Worm (Caenorhabditis elegans) whole organism, L1 larva: Measurements from ENCODE around the gene K08D12.8.
A peak's percentile ranks its signal among the peaks of the same experiment; 100 is the strongest.

Experiments used
- C04F5.9 ChIP-seq: sonication (generic microtip); optimal IDR thresholded peaks from 2 replicates; lab custom pipeline; 2016; ENCODE audit warnings: missing genetic modification characterization, missing compliant biosample characterization
- C34B4.2 ChIP-seq: sonication (generic microtip); optimal IDR thresholded peaks from 2 replicates; lab custom pipeline; 2017; ENCODE audit warnings: mild to moderate bottlenecking, missing genetic modification characterization, missing compliant biosample characterization
- aha-1 ChIP-seq: fragments of 150-350 bp; optimal IDR thresholded peaks from 2 replicates; lab custom pipeline; 2014; ENCODE audit warnings: missing biosample characterization, missing genetic modification characterization
- alr-1 ChIP-seq: fragments of 200-800 bp; sonication (Bioruptor generic); optimal IDR thresholded peaks from 2 replicates; lab custom pipeline; 2018; ENCODE audit warnings: borderline replicate concordance, mild to moderate bottlenecking, missing genetic modification characterization, missing compliant biosample characterization
- aly-2 ChIP-seq: fragments of 150-350 bp; optimal IDR thresholded peaks from 2 replicates; lab custom pipeline; 2014; ENCODE audit warnings: missing biosample characterization, missing genetic modification characterization
- blmp-1 ChIP-seq: fragments of 150-350 bp; optimal IDR thresholded peaks from 2 replicates; lab custom pipeline; 2014; ENCODE audit warnings: missing biosample characterization, missing genetic modification characterization
- ceh-63 ChIP-seq: fragments of 200-800 bp; sonication (Bioruptor generic); optimal IDR thresholded peaks from 2 replicates; lab custom pipeline; 2018; ENCODE audit warnings: mild to moderate bottlenecking, missing genetic modification characterization, missing compliant biosample characterization
- ceh-8 ChIP-seq: fragments of 200-800 bp; sonication (Bioruptor generic); optimal IDR thresholded peaks from 2 replicates; lab custom pipeline; 2018; ENCODE audit warnings: mild to moderate bottlenecking, missing genetic modification characterization, moderate library complexity, missing compliant biosample characterization
- ceh-88 ChIP-seq: fragments of 200-800 bp; sonication (Bioruptor generic); IDR thresholded peaks from 2 replicates; pipeline ENCODE4 v1.3.6; 2022; ENCODE audit warnings: missing genetic modification characterization, missing compliant biosample characterization
- efl-1 ChIP-seq, 4 experiments: fragments of 150-350 bp; optimal IDR thresholded peaks in 3 of 4; peaks in 1 of 4; 1 replicate in 1 of 4; 2 replicates in 3 of 4; lab custom pipeline; 2014; ENCODE audit warnings: missing biosample characterization in 2 of 4, missing genetic modification characterization in 2 of 4, missing genetic modification reagents in 2 of 4
- egl-13 ChIP-seq: sonication (generic microtip); optimal IDR thresholded peaks from 2 replicates; lab custom pipeline; 2016; ENCODE audit warnings: missing genotype, missing genetic modification reagents, missing genetic modification characterization, missing compliant biosample characterization
- egl-27 ChIP-seq, 2 experiments: fragments of 150-350 bp in 1 of 2; sonication (generic microtip); optimal IDR thresholded peaks; 3 replicates each; lab custom pipeline; 2017 to 2018; ENCODE audit warnings: missing biosample characterization in 2 of 2, missing genetic modification characterization in 2 of 2, missing genetic modification reagents in 2 of 2
- elt-3 ChIP-seq, 6 experiments: fragments of 150-350 bp in 1 of 6; sonication (generic microtip); optimal IDR thresholded peaks; 2 replicates each; lab custom pipeline; 2017 to 2018; ENCODE audit warnings: missing biosample characterization in 6 of 6, missing genetic modification characterization in 6 of 6, inconsistent platforms in 1 of 6
- ets-5 ChIP-seq: fragments of 200-800 bp; sonication (Bioruptor generic); IDR thresholded peaks from 2 replicates; pipeline ENCODE4 v1.3.6; 2022; ENCODE audit warnings: missing genetic modification characterization, missing compliant biosample characterization
- fkh-10 ChIP-seq: sonication (generic microtip); optimal IDR thresholded peaks from 2 replicates; lab custom pipeline; 2017; ENCODE audit warnings: missing biosample characterization, missing genetic modification reagents, missing genetic modification characterization
- fkh-8 ChIP-seq: sonication (generic microtip); optimal IDR thresholded peaks from 2 replicates; lab custom pipeline; 2016; ENCODE audit warnings: mild to moderate bottlenecking, missing genetic modification characterization, missing compliant biosample characterization
- hlh-17 ChIP-seq: fragments of 200-800 bp; sonication (Bioruptor generic); optimal IDR thresholded peaks from 2 replicates; lab custom pipeline; 2018; ENCODE audit warnings: missing genetic modification characterization, mild to moderate bottlenecking, missing compliant biosample characterization, moderate library complexity, borderline replicate concordance
- isw-1 ChIP-seq: fragments of 200-800 bp; sonication (Bioruptor generic); IDR thresholded peaks from 2 replicates; pipeline ENCODE4 v1.3.6; 2022; ENCODE audit warnings: missing genetic modification characterization, missing compliant biosample characterization
- jun-1 ChIP-seq: fragments of 150-350 bp; optimal IDR thresholded peaks from 2 replicates; lab custom pipeline; 2014; ENCODE audit warnings: missing biosample characterization, missing genetic modification reagents, missing genetic modification characterization
- lin-14 ChIP-seq: fragments of 200-800 bp; sonication (Bioruptor generic); optimal IDR thresholded peaks from 2 replicates; lab custom pipeline; 2018; ENCODE audit warnings: mild to moderate bottlenecking, missing genetic modification characterization, moderate library complexity, missing compliant biosample characterization
- lin-35 ChIP-seq, 2 experiments: fragments of 150-350 bp; optimal IDR thresholded peaks; 2 replicates each; lab custom pipeline; 2014; ENCODE audit warnings: missing biosample characterization in 2 of 2, missing genetic modification characterization in 2 of 2, missing genetic modification reagents in 2 of 2
- lin-39 ChIP-seq: fragments of 150-350 bp; optimal IDR thresholded peaks from 2 replicates; lab custom pipeline; 2014; ENCODE audit warnings: missing biosample characterization, missing genetic modification reagents, missing genetic modification characterization
- lsy-2 ChIP-seq, 2 experiments: fragments of 150-350 bp; optimal IDR thresholded peaks; 2 replicates each; lab custom pipeline; 2014; ENCODE audit warnings: missing biosample characterization in 2 of 2, missing genetic modification characterization in 2 of 2
- mab-9 ChIP-seq: fragments of 200-800 bp; sonication (Bioruptor generic); IDR thresholded peaks from 2 replicates; pipeline ENCODE4 v1.3.6; 2022; ENCODE audit warnings: missing genetic modification reagents, missing genetic modification characterization, missing compliant biosample characterization
- mef-2 ChIP-seq: fragments of 150-350 bp; optimal IDR thresholded peaks from 2 replicates; lab custom pipeline; 2014; ENCODE audit warnings: missing biosample characterization, missing genetic modification characterization
- mep-1 ChIP-seq: fragments of 150-350 bp; optimal IDR thresholded peaks from 2 replicates; lab custom pipeline; 2014; ENCODE audit warnings: missing biosample characterization, missing genetic modification characterization
- nhr-11 ChIP-seq: fragments of 150-350 bp; optimal IDR thresholded peaks from 2 replicates; lab custom pipeline; 2014; ENCODE audit warnings: missing biosample characterization, missing genetic modification characterization
- nhr-20 ChIP-seq: sonication (generic microtip); optimal IDR thresholded peaks from 2 replicates; lab custom pipeline; 2016; ENCODE audit warnings: mild to moderate bottlenecking, missing genetic modification characterization, missing compliant biosample characterization
- nhr-71 ChIP-seq: sonication (generic microtip); optimal IDR thresholded peaks from 2 replicates; lab custom pipeline; 2016; ENCODE audit warnings: mild to moderate bottlenecking, missing genetic modification characterization, moderate library complexity, missing compliant biosample characterization
- nhr-77 ChIP-seq: fragments of 150-350 bp; optimal IDR thresholded peaks from 2 replicates; lab custom pipeline; 2014; ENCODE audit warnings: missing biosample characterization, missing genetic modification characterization
- nhr-84 ChIP-seq: sonication (generic microtip); optimal IDR thresholded peaks from 2 replicates; lab custom pipeline; 2017; ENCODE audit warnings: missing biosample characterization, missing genetic modification characterization
- nhr-85 ChIP-seq: sonication (generic microtip); peaks from one replicate; lab custom pipeline; 2016; ENCODE audit warnings: missing genetic modification characterization, inconsistent platforms, missing compliant biosample characterization
- nhr-90 ChIP-seq: sonication (generic microtip); optimal IDR thresholded peaks from 2 replicates; lab custom pipeline; 2016; ENCODE audit warnings: mild to moderate bottlenecking, missing genetic modification characterization, missing compliant biosample characterization; ENCODE audit not compliant: poor library complexity
- pag-3 ChIP-seq: sonication (generic microtip); optimal IDR thresholded peaks from 2 replicates; lab custom pipeline; 2017; ENCODE audit warnings: missing genetic modification characterization, mild to moderate bottlenecking, missing compliant biosample characterization, antibody characterized with exemption, borderline replicate concordance; ENCODE audit not compliant: insufficient read depth
- pqm-1 ChIP-seq: sonication (generic microtip); optimal IDR thresholded peaks from 3 replicates; lab custom pipeline; 2017; ENCODE audit warnings: missing biosample characterization, missing genetic modification characterization
- snpc-4 ChIP-seq: fragments of 150-350 bp; optimal IDR thresholded peaks from 2 replicates; lab custom pipeline; 2014; ENCODE audit warnings: missing biosample characterization, missing genetic modification characterization
- snu-23 ChIP-seq: sonication (generic microtip); optimal IDR thresholded peaks from 2 replicates; lab custom pipeline; 2016; ENCODE audit warnings: missing genetic modification characterization, missing compliant biosample characterization
- sox-4 ChIP-seq: sonication (generic microtip); optimal IDR thresholded peaks from 2 replicates; lab custom pipeline; 2016; ENCODE audit warnings: missing genetic modification characterization, missing compliant biosample characterization
- sup-37 ChIP-seq: fragments of 200-800 bp; sonication (Bioruptor generic); optimal IDR thresholded peaks from 2 replicates; lab custom pipeline; 2018; ENCODE audit warnings: mild to moderate bottlenecking, missing genetic modification characterization, missing compliant biosample characterization
- swsn-7 ChIP-seq: sonication (generic microtip); optimal IDR thresholded peaks from 2 replicates; lab custom pipeline; 2016; ENCODE audit warnings: missing genetic modification characterization, missing compliant biosample characterization
- tbx-2 ChIP-seq: sonication (generic microtip); optimal IDR thresholded peaks from 2 replicates; lab custom pipeline; 2016; ENCODE audit warnings: missing genetic modification characterization, missing compliant biosample characterization
- unc-130 ChIP-seq: fragments of 150-350 bp; optimal IDR thresholded peaks from 2 replicates; lab custom pipeline; 2017; ENCODE audit warnings: missing biosample characterization, missing genetic modification characterization, inconsistent platforms
- unc-62 ChIP-seq: fragments of 150-350 bp; optimal IDR thresholded peaks from 2 replicates; lab custom pipeline; 2014; ENCODE audit warnings: missing biosample characterization, missing genetic modification reagents, missing genetic modification characterization
- unc-86 ChIP-seq: sonication (generic microtip); optimal IDR thresholded peaks from 2 replicates; lab custom pipeline; 2016; ENCODE audit warnings: missing genetic modification characterization, missing compliant biosample characterization
- zag-1 ChIP-seq: fragments of 150-350 bp; optimal IDR thresholded peaks from 2 replicates; lab custom pipeline; 2014; ENCODE audit warnings: missing biosample characterization, missing genetic modification characterization
- ztf-11 ChIP-seq, 2 experiments: sonication (generic microtip); optimal IDR thresholded peaks; 2 replicates each; lab custom pipeline; 2016 to 2017; ENCODE audit warnings: missing genetic modification characterization in 2 of 2, missing biosample characterization in 1 of 2, missing compliant biosample characterization in 1 of 2

K08D12.8 gene

DNA sequence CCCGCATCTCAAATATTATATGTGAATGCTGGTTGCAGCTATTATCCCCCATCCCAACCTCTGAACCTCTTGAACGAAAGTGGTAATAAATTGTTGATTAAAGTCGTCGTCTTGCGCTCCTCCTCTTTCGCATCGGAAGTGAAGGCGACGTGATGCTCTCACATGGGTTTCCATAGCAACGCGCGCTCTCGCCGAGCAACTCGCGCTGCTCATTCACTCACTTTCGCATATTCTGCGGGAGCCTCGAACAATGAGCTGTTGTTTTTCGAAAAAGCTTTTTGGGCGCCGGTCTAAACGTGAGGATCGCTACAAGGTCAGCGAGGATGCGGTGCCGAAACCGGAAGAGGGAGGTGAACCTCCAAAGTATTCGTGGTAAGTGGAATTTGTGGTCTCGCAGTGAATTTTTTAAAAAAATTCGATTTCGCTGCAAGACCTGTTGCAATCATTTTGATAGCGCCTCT lies 14.9 kb upstream of the K08D12.8 start, which contains the start of gene rpi-2 (continued):
- TF ChIP-seq nhr-85 (tag; lab: Kevin White, UChicago) (peak; percentile 67), ztf-11 (tag; optimal IDR thresholded peaks at IDR 0.05; lab: Kevin White, UChicago) (no peak), hlh-17 (no peak), C34B4.2 (no peak), blmp-1 (tag; lab: Kevin White, UChicago) (no peak), ets-5 (GFP tag; lab: Robert Waterston, UW) (no peak), sup-37 (GFP tag; lab: Kevin White, UChicago) (no peak), lin-35 (GFP tag; optimal IDR thresholded peaks at IDR 0.05; lab: Kevin White, UChicago) (no peak), pag-3 (tag; lab: Kevin White, UChicago) (no peak), mep-1 (no peak), alr-1 (tag; lab: Kevin White, UChicago) (no peak), nhr-84 (tag; lab: Kevin White, UChicago) (no peak), snpc-4 (tag; lab: Kevin White, UChicago) (no peak), lsy-2 (tag; optimal IDR thresholded peaks at IDR 0.05; lab: Kevin White, UChicago) (peak in 1 of 2 experiments; percentile 5), unc-62 (no peak), nhr-90 (tag; lab: Kevin White, UChicago) (no peak), aly-2 (no peak), nhr-11 (tag; lab: Kevin White, UChicago) (no peak), mab-9 (GFP tag; lab: Robert Waterston, UW) (no peak), nhr-20 (tag; lab: Kevin White, UChicago) (peak; percentile 43), fkh-10 (no peak), efl-1 (optimal IDR thresholded peaks at IDR 0.05; lab: Kevin White, UChicago) (peak in 1 of 2 experiments; percentile 22), efl-1 (GFP tag; optimal IDR thresholded peaks at IDR 0.05 in 1 of 2; lab: Kevin White, UChicago) (peak in 1 of 2 experiments; percentile 60), mef-2 (no peak), aha-1 (tag; lab: Kevin White, UChicago) (no peak), sox-4 (tag; lab: Kevin White, UChicago) (no peak), pqm-1 (tag; lab: Kevin White, UChicago) (no peak), ceh-8 (GFP tag; lab: Kevin White, UChicago) (no peak)

- no peak for TF ChIP-seq fkh-10
- TF ChIP-seq egl-13 = no peak
- TF ChIP-seq fkh-8 (tag; lab: Kevin White, UChicago) = no peak
- no peak for TF ChIP-seq jun-1
- no peak for TF ChIP-seq unc-130 (tag; lab: Kevin White, UChicago)
- no peak for TF ChIP-seq nhr-71 (tag; lab: Kevin White, UChicago)
Measured at ce11 chrIV:1713618-1714017, 12.4 kb upstream of the K08D12.8 start.

- TF ChIP-seq snu-23 (GFP tag; lab: Kevin White, UChicago) (peak; percentile 6), efl-1 (optimal IDR thresholded peaks at IDR 0.05; lab: Kevin White, UChicago) (no peak), efl-1 (GFP tag; optimal IDR thresholded peaks at IDR 0.05 in 1 of 2; lab: Kevin White, UChicago) (peak in 1 of 2 experiments; percentile 51), lsy-2 (tag; optimal IDR thresholded peaks at IDR 0.05; lab: Kevin White, UChicago) (peak in 1 of 2 experiments; percentile 17), lin-14 (peak; percentile 34), blmp-1 (tag; lab: Kevin White, UChicago) (peak; percentile 20), egl-27 (tag; optimal IDR thresholded peaks at IDR 0.05; lab: Kevin White, UChicago) (no peak)
Measured at ce11 chrIV:1715705-1716104, 10.3 kb upstream of the K08D12.8 start.

- no peak for TF ChIP-seq ceh-8 (GFP tag; lab: Kevin White, UChicago)
- TF ChIP-seq lin-14 = peak; percentile 31
- no peak for TF ChIP-seq mef-2
- no peak for TF ChIP-seq nhr-90 (tag; lab: Kevin White, UChicago)
- no peak for TF ChIP-seq ztf-11 (tag; optimal IDR thresholded peaks at IDR 0.05; lab: Kevin White, UChicago)
- no peak for TF ChIP-seq alr-1 (tag; lab: Kevin White, UChicago)
- TF ChIP-seq zag-1 (tag; lab: Kevin White, UChicago) = no peak
- peak in 3 of 6 experiments; percentile 3 to 68 (median 23) for TF ChIP-seq elt-3 (tag; optimal IDR thresholded peaks at IDR 0.05; lab: Kevin White, UChicago)
- no peak for TF ChIP-seq ceh-88 (GFP tag; lab: Robert Waterston, UW)
- no peak for TF ChIP-seq lin-39 (tag; lab: Kevin White, UChicago)
- TF ChIP-seq hlh-17 = no peak
- TF ChIP-seq tbx-2 (tag; lab: Kevin White, UChicago) = no peak
- no peak for TF ChIP-seq unc-86 (tag; lab: Kevin White, UChicago)
- no peak for TF ChIP-seq swsn-7 (tag; lab: Kevin White, UChicago)
- no peak for TF ChIP-seq C04F5.9 (tag; lab: Kevin White, UChicago)
- no peak for TF ChIP-seq ceh-63 (GFP tag; lab: Kevin White, UChicago)
- TF ChIP-seq nhr-77 (tag; lab: Kevin White, UChicago) = no peak
- no peak for TF ChIP-seq C34B4.2
- no peak for TF ChIP-seq isw-1
Measured at ce11 chrIV:1720474-1720873, 5.5 kb upstream of the K08D12.8 start, which contains the start of gene epic-2. Gene epic-2 (plus strand): TSS chrIV:1720790.
